Fruit fly (Drosophila melanogaster) whole organism, embryonic: ENCODE results near the gene CG2691.

Experiments
- Aef1 ChIP-seq: fragments of 200-800 bp; sonication (Bioruptor generic); IDR thresholded peaks from 3 replicates; pipeline ENCODE4 v1.3.6; 2022; ENCODE audit warnings: missing biosample characterization, missing genetic modification characterization
- Antp ChIP-seq: fragments of 200-800 bp; sonication (Bioruptor generic); optimal IDR thresholded peaks from 3 replicates; lab custom pipeline; 2016; ENCODE audit warnings: missing biosample characterization, missing genetic modification characterization
- CG10147 ChIP-seq: fragments of 200-800 bp; sonication (Bioruptor generic); optimal IDR thresholded peaks from 2 replicates; lab custom pipeline; 2019; ENCODE audit warnings: missing biosample characterization, mild to moderate bottlenecking, missing genetic modification characterization, moderate library complexity
- CG10274 ChIP-seq: fragments of 200-800 bp; sonication (Bioruptor generic); optimal IDR thresholded peaks from 3 replicates; lab custom pipeline; 2017; ENCODE audit warnings: missing biosample characterization, mild to moderate bottlenecking, missing genetic modification characterization
- CG11093 ChIP-seq: fragments of 200-800 bp; sonication (Bioruptor generic); IDR thresholded peaks from 3 replicates; pipeline ENCODE4 v1.3.6; 2022; ENCODE audit warnings: missing biosample characterization, missing genetic modification characterization
- CG12071 ChIP-seq: fragments of 200-800 bp; sonication (Bioruptor generic); optimal IDR thresholded peaks from 3 replicates; lab custom pipeline; 2018; ENCODE audit warnings: missing biosample characterization, mild to moderate bottlenecking, missing genetic modification characterization
- CG12155 ChIP-seq: fragments of 200-800 bp; sonication (Bioruptor generic); optimal IDR thresholded peaks from 3 replicates; lab custom pipeline; 2016; ENCODE audit warnings: missing biosample characterization, missing genetic modification characterization
- CG12236 ChIP-seq: fragments of 200-800 bp; sonication (Bioruptor generic); optimal IDR thresholded peaks from 2 replicates; lab custom pipeline; 2016; ENCODE audit warnings: missing biosample characterization, missing genetic modification characterization
- CG13624 ChIP-seq: fragments of 200-800 bp; sonication (Bioruptor generic); optimal IDR thresholded peaks from 2 replicates; lab custom pipeline; 2016; ENCODE audit warnings: missing biosample characterization, missing genetic modification characterization
- CG14667 ChIP-seq: fragments of 200-800 bp; sonication (Bioruptor generic); IDR thresholded peaks from 2 replicates; pipeline ENCODE4 v1.3.6; 2022; ENCODE audit warnings: missing biosample characterization, missing genetic modification characterization
- CG15269 ChIP-seq: fragments of 200-800 bp; sonication (Bioruptor generic); optimal IDR thresholded peaks from 2 replicates; lab custom pipeline; 2018; ENCODE audit warnings: missing biosample characterization, mild to moderate bottlenecking, missing genetic modification characterization, moderate library complexity
- CG17612 ChIP-seq: fragments of 200-800 bp; sonication (Bioruptor generic); IDR thresholded peaks from 2 replicates; pipeline ENCODE4 v1.3.6; 2022; ENCODE audit warnings: missing biosample characterization, missing genetic modification characterization
- CG2678 ChIP-seq: fragments of 200-800 bp; sonication (Bioruptor generic); optimal IDR thresholded peaks from 3 replicates; lab custom pipeline; 2019; ENCODE audit warnings: missing biosample characterization, mild to moderate bottlenecking, missing genetic modification characterization, moderate library complexity
- CG31224 ChIP-seq: fragments of 200-800 bp; sonication (Bioruptor generic); IDR thresholded peaks from 2 replicates; pipeline ENCODE4 v1.3.6; 2022; ENCODE audit warnings: missing biosample characterization, missing genetic modification characterization
- CG6272 ChIP-seq: fragments of 200-800 bp; sonication (Bioruptor generic); IDR thresholded peaks from 2 replicates; pipeline ENCODE4 v1.3.6; 2022; ENCODE audit warnings: missing biosample characterization, missing genetic modification characterization
- CG6689 ChIP-seq: fragments of 200-800 bp; sonication (Bioruptor generic); IDR thresholded peaks from 2 replicates; pipeline ENCODE4 v1.3.6; 2022; ENCODE audit warnings: missing biosample characterization, missing genetic modification characterization
- CG9797 ChIP-seq: fragments of 200-800 bp; sonication (Bioruptor generic); optimal IDR thresholded peaks from 3 replicates; lab custom pipeline; 2018; ENCODE audit warnings: missing biosample characterization, mild to moderate bottlenecking, missing genetic modification characterization
- D ChIP-seq, 2 experiments: fragments of 200-800 bp in 1 of 2; fragments of >200 bp in 1 of 2; sonication (Bioruptor generic) in 1 of 2; optimal IDR thresholded peaks; 2 replicates in 1 of 2; 3 replicates in 1 of 2; lab custom pipeline; 2017; ENCODE audit warnings: mild to moderate bottlenecking in 1 of 2, missing biosample characterization in 1 of 2, missing genetic modification characterization in 1 of 2, missing genetic modification reagents in 1 of 2
- Drgx ChIP-seq: fragments of 200-800 bp; sonication (Bioruptor generic); IDR thresholded peaks from 2 replicates; pipeline ENCODE4 v1.3.6; 2022; ENCODE audit warnings: missing biosample characterization, missing genetic modification characterization
- ERR ChIP-seq: fragments of 200-800 bp; sonication (Bioruptor generic); optimal IDR thresholded peaks from 2 replicates; lab custom pipeline; 2016; ENCODE audit warnings: missing biosample characterization, missing genetic modification characterization
- Ets65A ChIP-seq: fragments of 200-800 bp; sonication (Bioruptor generic); peaks from one replicate; lab custom pipeline; 2016; ENCODE audit warnings: missing biosample characterization, missing genetic modification characterization
- Gug ChIP-seq: fragments of 200-800 bp; sonication (Bioruptor generic); IDR thresholded peaks from 4 replicates; pipeline ENCODE4 v1.3.6; 2022; ENCODE audit warnings: missing biosample characterization, missing genetic modification characterization
- Hand ChIP-seq: fragments of 200-800 bp; sonication (Bioruptor generic); optimal IDR thresholded peaks from 2 replicates; lab custom pipeline; 2017; ENCODE audit warnings: mild to moderate bottlenecking, missing biosample characterization, missing genetic modification reagents, missing genetic modification characterization
- Hmx ChIP-seq: fragments of 200-800 bp; sonication (Bioruptor generic); optimal IDR thresholded peaks from 2 replicates; lab custom pipeline; 2016; ENCODE audit warnings: missing biosample characterization, missing genetic modification characterization
- Hr3 ChIP-seq: fragments of 200-800 bp; sonication (Bioruptor generic); optimal IDR thresholded peaks from 3 replicates; lab custom pipeline; 2016; ENCODE audit warnings: missing biosample characterization, missing genetic modification characterization
- Jarid2 ChIP-seq: fragments of 200-800 bp; sonication (Bioruptor generic); optimal IDR thresholded peaks from 3 replicates; lab custom pipeline; 2017; ENCODE audit warnings: mild to moderate bottlenecking, missing biosample characterization, missing genetic modification reagents, missing genetic modification characterization
- Kr ChIP-seq: fragments of 200-800 bp; sonication (Bioruptor generic); optimal IDR thresholded peaks from 2 replicates; lab custom pipeline; 2017; ENCODE audit warnings: missing biosample characterization, mild to moderate bottlenecking, missing genetic modification characterization
- Lim3 ChIP-seq: fragments of 200-800 bp; sonication (Bioruptor generic); IDR thresholded peaks from 2 replicates; pipeline ENCODE4 v1.3.6; 2022; ENCODE audit warnings: missing biosample characterization, missing genetic modification characterization
- Med ChIP-seq: fragments of 200-800 bp; sonication (Bioruptor generic); peaks from one replicate; lab custom pipeline; 2016; ENCODE audit warnings: missing biosample characterization, missing genetic modification characterization, mild to moderate bottlenecking, inconsistent platforms, moderate library complexity
- Neu2 ChIP-seq: fragments of 200-800 bp; sonication (Bioruptor generic); optimal IDR thresholded peaks from 3 replicates; lab custom pipeline; 2016; ENCODE audit warnings: missing biosample characterization, missing genetic modification characterization, borderline replicate concordance
- Sox100B ChIP-seq: fragments of 200-800 bp; sonication (Bioruptor generic); optimal IDR thresholded peaks from 3 replicates; lab custom pipeline; 2018; ENCODE audit warnings: missing biosample characterization, mild to moderate bottlenecking, missing genetic modification characterization
- Stat92E ChIP-seq, 3 experiments: fragments of >200 bp in 2 of 3; fragments of 200-800 bp in 1 of 3; sonication (Bioruptor generic) in 1 of 3; optimal IDR thresholded peaks; 2 replicates each; lab custom pipeline; 2017 to 2019; ENCODE audit warnings: missing biosample characterization in 3 of 3, missing genetic modification characterization in 3 of 3, mild to moderate bottlenecking in 1 of 3, moderate library complexity in 1 of 3
- Trl ChIP-seq, 3 experiments: fragments of >200 bp in 2 of 3; fragments of 200-800 bp in 1 of 3; sonication (Bioruptor generic) in 1 of 3; optimal IDR thresholded peaks; 2 replicates in 1 of 3; 3 replicates in 2 of 3; lab custom pipeline; 2016 to 2017; ENCODE audit warnings: missing biosample characterization in 1 of 3, missing genetic modification characterization in 1 of 3
- ab ChIP-seq: fragments of 200-800 bp; sonication (Bioruptor generic); optimal IDR thresholded peaks from 2 replicates; lab custom pipeline; 2016; ENCODE audit warnings: missing biosample characterization, missing genetic modification characterization
- cg ChIP-seq: fragments of 200-800 bp; sonication (Bioruptor generic); optimal IDR thresholded peaks from 3 replicates; lab custom pipeline; 2019; ENCODE audit warnings: missing biosample characterization, mild to moderate bottlenecking, missing genetic modification characterization, moderate library complexity
- chif ChIP-seq, 2 experiments: fragments of 200-800 bp; sonication (Bioruptor generic); optimal IDR thresholded peaks; 3 replicates each; lab custom pipeline; 2016; ENCODE audit warnings: missing biosample characterization in 2 of 2, missing genetic modification characterization in 2 of 2
- crol ChIP-seq: fragments of 200-800 bp; sonication (Bioruptor generic); IDR thresholded peaks from 2 replicates; pipeline ENCODE4 v1.3.6; 2022; ENCODE audit warnings: missing biosample characterization, missing genetic modification characterization
- en ChIP-seq: fragments of 200-800 bp; sonication (Bioruptor generic); optimal IDR thresholded peaks from 2 replicates; lab custom pipeline; 2016; ENCODE audit warnings: missing biosample characterization, missing genetic modification characterization
- lab ChIP-seq: fragments of 200-800 bp; sonication (Bioruptor generic); optimal IDR thresholded peaks from 3 replicates; lab custom pipeline; 2017; ENCODE audit warnings: missing biosample characterization, missing genetic modification characterization, mild to moderate bottlenecking, moderate library complexity, missing genetic modification reagents
- maf-S ChIP-seq: fragments of 200-800 bp; sonication (Bioruptor generic); optimal IDR thresholded peaks from 2 replicates; lab custom pipeline; 2016; ENCODE audit warnings: missing biosample characterization, missing genetic modification characterization
- mam ChIP-seq: fragments of 200-800 bp; sonication (Bioruptor generic); optimal IDR thresholded peaks from 3 replicates; lab custom pipeline; 2016; ENCODE audit warnings: missing biosample characterization, missing genetic modification characterization
- nerfin-2 ChIP-seq: fragments of 200-800 bp; sonication (Bioruptor generic); IDR thresholded peaks from 2 replicates; pipeline ENCODE4 v1.3.6; 2022; ENCODE audit warnings: missing biosample characterization, missing genetic modification characterization; ENCODE audit not compliant: partially characterized antibody
- otp ChIP-seq: fragments of 200-800 bp; sonication (Bioruptor generic); IDR thresholded peaks from 3 replicates; pipeline ENCODE4, ENCODE4 v1.3.6; 2022; ENCODE audit warnings: missing biosample characterization, missing genetic modification characterization
- repo ChIP-seq: fragments of 200-800 bp; sonication (Bioruptor generic); optimal IDR thresholded peaks from 2 replicates; lab custom pipeline; 2016; ENCODE audit warnings: missing biosample characterization, missing genetic modification characterization
- row ChIP-seq: fragments of 200-800 bp; sonication (Bioruptor generic); IDR thresholded peaks from 3 replicates; pipeline ENCODE4 v1.3.6; 2022; ENCODE audit warnings: missing biosample characterization, missing genetic modification characterization
- ttk ChIP-seq: fragments of 200-800 bp; sonication (Bioruptor generic); IDR thresholded peaks from 2 replicates; pipeline ENCODE4 v2.1.2; 2022; ENCODE audit warnings: missing biosample characterization, missing genetic modification characterization
- unpg ChIP-seq: fragments of 200-800 bp; sonication (Bioruptor generic); optimal IDR thresholded peaks from 3 replicates; lab custom pipeline; 2018; ENCODE audit warnings: missing biosample characterization, mild to moderate bottlenecking, missing genetic modification characterization, moderate library complexity
- vfl ChIP-seq: fragments of 200-800 bp; sonication (Bioruptor generic); optimal IDR thresholded peaks from 2 replicates; lab custom pipeline; 2016; ENCODE audit warnings: missing biosample characterization, missing genetic modification characterization

The CG2691 gene

DNA sequence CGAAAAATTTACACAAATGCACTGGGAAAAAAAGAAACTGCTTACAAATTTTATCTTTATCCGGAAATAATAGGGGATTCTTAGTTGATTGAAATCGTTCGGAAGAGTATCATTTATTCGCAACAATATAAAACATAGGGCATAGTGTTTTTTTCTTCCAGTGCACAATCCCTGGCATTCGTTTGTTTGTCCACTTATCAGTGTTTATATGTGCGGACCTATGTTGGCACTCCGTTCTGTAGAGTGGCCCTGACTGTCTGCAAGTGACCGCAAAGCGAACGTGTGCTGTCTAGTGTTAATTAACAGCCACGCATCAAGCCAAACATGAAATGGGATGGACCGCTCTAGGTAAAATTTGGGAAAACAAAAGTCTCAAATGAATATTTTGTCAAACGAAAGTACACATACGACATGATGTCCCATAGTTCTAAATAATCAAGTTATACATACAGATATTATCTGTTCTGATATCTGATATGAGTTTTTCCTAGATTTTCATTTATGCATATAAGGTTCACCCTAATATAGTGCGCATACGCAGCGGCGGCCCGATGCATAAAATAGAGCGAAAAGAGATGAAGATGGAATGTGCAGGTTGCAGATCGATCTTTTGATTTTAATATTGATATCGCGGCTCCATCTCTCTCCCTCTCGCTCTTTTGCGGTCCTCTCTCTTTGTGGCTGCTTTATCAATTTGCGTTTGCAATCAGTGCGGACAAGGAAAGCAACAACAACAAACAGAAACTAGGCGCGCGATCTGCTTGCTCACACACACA, 17.1 kb upstream of the CG2691 start (continued):
- TF ChIP-seq CG6689 (peak; percentile 90), row (GFP tag; lab: Robert Waterston, UW) (peak; percentile 95), ttk (GFP tag; lab: Robert Waterston, UW) (peak; percentile 91), unpg (GFP tag; lab: Kevin White, UChicago) (peak; percentile 91), CG6272 (GFP tag; lab: Robert Waterston, UW) (peak; percentile 86), Lim3 (GFP tag; lab: Robert Waterston, UW) (peak; percentile 77; the same call in 1 of the 2 replicates), CG13624 (GFP tag; lab: Kevin White, UChicago) (peak; percentile 97), CG10147 (GFP tag; lab: Kevin White, UChicago) (peak; percentile 83), vfl (GFP tag; lab: Kevin White, UChicago) (peak; percentile 90), CG12071 (GFP tag; lab: Kevin White, UChicago) (peak; percentile 85), Trl (optimal IDR thresholded peaks at IDR 0.05; lab: Kevin White, UChicago) (no peak), Trl (GFP tag; optimal IDR thresholded peaks at IDR 0.05; lab: Kevin White, UChicago) (peak; percentile 95), mam (GFP tag; lab: Kevin White, UChicago) (peak; percentile 96), CG15269 (tag; lab: Kevin White, UChicago) (peak; percentile 94), Ets65A (GFP tag; lab: Kevin White, UChicago) (peak; percentile 99), Jarid2 (peak; percentile 52), CG12236 (GFP tag; lab: Kevin White, UChicago) (peak; percentile 93), Hand (peak; percentile 74), CG2678 (tag; lab: Kevin White, UChicago) (peak; percentile 96), CG14667 (GFP tag; lab: Robert Waterston, UW) (peak; percentile 85), maf-S (GFP tag; lab: Kevin White, UChicago) (peak; percentile 95), cg (GFP tag; lab: Kevin White, UChicago) (no peak), CG11093 (GFP tag; lab: Robert Waterston, UW) (peak; percentile 88), ERR (GFP tag; lab: Kevin White, UChicago) (peak; percentile 94), chif (GFP tag; optimal IDR thresholded peaks at IDR 0.05; lab: Kevin White, UChicago) (peak; percentile 95 to 96), CG12155 (GFP tag; lab: Kevin White, UChicago) (peak; percentile 91), CG31224 (GFP tag; lab: Robert Waterston, UW) (peak; percentile 88), Aef1 (peak; percentile 91), Hr3 (GFP tag; lab: Kevin White, UChicago) (peak; percentile 91), Stat92E (GFP tag; optimal IDR thresholded peaks at IDR 0.05; lab: Kevin White, UChicago) (no peak), ab (GFP tag; lab: Kevin White, UChicago) (peak; percentile 93), en (GFP tag; lab: Kevin White, UChicago) (peak; percentile 95), nerfin-2 (no peak), Med (GFP tag; lab: Kevin White, UChicago) (peak; percentile 99), crol (GFP tag; lab: Robert Waterston, UW) (no peak), Gug (GFP tag; lab: Robert Waterston, UW) (peak; percentile 91), otp (peak; percentile 85; the same call in 2 of the 3 replicates), Antp (peak; percentile 96), lab (GFP tag; lab: Kevin White, UChicago) (peak; percentile 96), Hmx (GFP tag; lab: Kevin White, UChicago) (peak; percentile 87), Drgx (GFP tag; lab: Robert Waterston, UW) (peak; percentile 90), Kr (GFP tag; lab: Kevin White, UChicago) (no peak), Neu2 (peak; percentile 86), D (optimal IDR thresholded peaks at IDR 0.05; lab: Kevin White, UChicago) (no peak), D (GFP tag; optimal IDR thresholded peaks at IDR 0.05; lab: Kevin White, UChicago) (peak; percentile 89), Sox100B (GFP tag; lab: Kevin White, UChicago) (peak; percentile 93), CG17612 (GFP tag; lab: Robert Waterston, UW) (peak; percentile 84), CG10274 (peak; percentile 83), CG9797 (GFP tag; lab: Kevin White, UChicago) (peak; percentile 26), repo (GFP tag; lab: Kevin White, UChicago) (peak; percentile 94)
